Fruit fly (Drosophila melanogaster) whole organism, embryonic: ENCODE data around the gene CG15480.
A peak's percentile ranks its signal among the peaks of the same experiment; 100 is the strongest.

Source experiments
- Abd-B ChIP-seq: fragments of 200-800 bp; sonication (Bioruptor generic); optimal IDR thresholded peaks from 2 replicates; lab custom pipeline; 2018; ENCODE audit warnings: missing biosample characterization, mild to moderate bottlenecking, missing genetic modification characterization, moderate library complexity
- Awh ChIP-seq: fragments of 200-800 bp; sonication (Bioruptor generic); IDR thresholded peaks from 2 replicates; pipeline ENCODE4, ENCODE4 v1.3.6; 2022; ENCODE audit warnings: missing biosample characterization, missing genetic modification characterization
- CG10565 ChIP-seq: fragments of 200-800 bp; sonication (Bioruptor generic); optimal IDR thresholded peaks from 3 replicates; lab custom pipeline; 2016; ENCODE audit warnings: missing biosample characterization, mild to moderate bottlenecking, missing genetic modification characterization
- CG10959 ChIP-seq: fragments of 200-800 bp; sonication (Bioruptor generic); IDR thresholded peaks from 2 replicates; pipeline ENCODE4 v1.3.6; 2022; ENCODE audit warnings: missing biosample characterization, missing genetic modification characterization
- CG11560 ChIP-seq: fragments of 200-800 bp; sonication (Bioruptor generic); IDR thresholded peaks from 3 replicates; pipeline ENCODE4 v1.3.6; 2022; ENCODE audit warnings: missing biosample characterization, missing genetic modification characterization
- CG13624 ChIP-seq: fragments of 200-800 bp; sonication (Bioruptor generic); optimal IDR thresholded peaks from 2 replicates; lab custom pipeline; 2016; ENCODE audit warnings: missing biosample characterization, missing genetic modification characterization
- CG13775 ChIP-seq: fragments of 200-800 bp; sonication (Bioruptor generic); optimal IDR thresholded peaks from 3 replicates; lab custom pipeline; 2017; ENCODE audit warnings: missing biosample characterization, mild to moderate bottlenecking, missing genetic modification characterization
- CG14014 ChIP-seq: fragments of 200-800 bp; sonication (Bioruptor generic); IDR thresholded peaks from 2 replicates; pipeline ENCODE4 v1.3.6; 2022; ENCODE audit warnings: missing biosample characterization, missing genetic modification characterization
- CG14441 ChIP-seq: fragments of 200-800 bp; sonication (Bioruptor generic); IDR thresholded peaks from 2 replicates; pipeline ENCODE4 v1.3.6; 2022; ENCODE audit warnings: missing biosample characterization, missing genetic modification characterization
- CG1602 ChIP-seq: fragments of 200-800 bp; sonication (Bioruptor generic); optimal IDR thresholded peaks from 3 replicates; lab custom pipeline; 2016; ENCODE audit warnings: missing biosample characterization, missing genetic modification characterization
- CG16813 ChIP-seq: fragments of 200-800 bp; sonication (Bioruptor generic); IDR thresholded peaks from 3 replicates; pipeline ENCODE4 v1.3.6; 2022; ENCODE audit warnings: missing biosample characterization, missing genetic modification characterization; ENCODE audit not compliant: partially characterized antibody
- CG17385 ChIP-seq: fragments of 200-800 bp; sonication (Bioruptor generic); optimal IDR thresholded peaks from 3 replicates; lab custom pipeline; 2018; ENCODE audit warnings: missing biosample characterization, mild to moderate bottlenecking, missing genetic modification characterization
- CG17568 ChIP-seq: fragments of 200-800 bp; sonication (Bioruptor generic); optimal IDR thresholded peaks from 2 replicates; lab custom pipeline; 2018; ENCODE audit warnings: missing biosample characterization, mild to moderate bottlenecking, missing genetic modification characterization, moderate library complexity
- CG2875 ChIP-seq: fragments of 200-800 bp; sonication (Bioruptor generic); optimal IDR thresholded peaks from 2 replicates; lab custom pipeline; 2017; ENCODE audit warnings: missing biosample characterization, mild to moderate bottlenecking, missing genetic modification characterization, missing genetic modification reagents
- CG34224 ChIP-seq: fragments of 200-800 bp; sonication (Bioruptor generic); IDR thresholded peaks from 3 replicates; pipeline ENCODE4 v1.3.6; 2022; ENCODE audit warnings: missing biosample characterization, missing genetic modification characterization; ENCODE audit not compliant: partially characterized antibody
- CG3838 ChIP-seq: fragments of 200-800 bp; sonication (Bioruptor generic); optimal IDR thresholded peaks from 3 replicates; lab custom pipeline; 2016; ENCODE audit warnings: missing biosample characterization, missing genetic modification characterization
- CG4282 ChIP-seq: fragments of 200-800 bp; sonication (Bioruptor generic); optimal IDR thresholded peaks from 2 replicates; lab custom pipeline; 2016; ENCODE audit warnings: missing biosample characterization, missing genetic modification characterization
- CG4328 ChIP-seq: fragments of 200-800 bp; sonication (Bioruptor generic); optimal IDR thresholded peaks from 3 replicates; lab custom pipeline; 2017; ENCODE audit warnings: missing biosample characterization, missing genetic modification reagents, missing genetic modification characterization
- CG8089 ChIP-seq: fragments of 200-800 bp; sonication (Bioruptor generic); optimal IDR thresholded peaks from 3 replicates; lab custom pipeline; 2016; ENCODE audit warnings: missing biosample characterization, missing genetic modification characterization
- CG8290 ChIP-seq, 3 experiments: fragments of 200-800 bp; sonication (Bioruptor generic); optimal IDR thresholded peaks; 2 replicates each; lab custom pipeline; 2016 to 2019; ENCODE audit warnings: missing biosample characterization in 3 of 3, missing genetic modification characterization in 3 of 3, mild to moderate bottlenecking in 2 of 3, moderate library complexity in 1 of 3
- CG9727 ChIP-seq: fragments of 200-800 bp; sonication (Bioruptor generic); optimal IDR thresholded peaks from 3 replicates; lab custom pipeline; 2017; ENCODE audit warnings: missing biosample characterization, mild to moderate bottlenecking, missing genetic modification characterization
- CHES-1-like ChIP-seq: fragments of 200-800 bp; sonication (Bioruptor generic); optimal IDR thresholded peaks from 2 replicates; lab custom pipeline; 2016; ENCODE audit warnings: missing biosample characterization, missing genetic modification characterization
- CoRest ChIP-seq: fragments of 200-800 bp; sonication (Bioruptor generic); optimal IDR thresholded peaks from 3 replicates; lab custom pipeline; 2018; ENCODE audit warnings: missing biosample characterization, mild to moderate bottlenecking, missing genetic modification characterization, moderate library complexity
- Dad ChIP-seq: fragments of 200-800 bp; sonication (Bioruptor generic); optimal IDR thresholded peaks from 3 replicates; lab custom pipeline; 2016; ENCODE audit warnings: missing biosample characterization, missing genetic modification characterization
- Dek ChIP-seq: fragments of 200-800 bp; sonication (Bioruptor generic); optimal IDR thresholded peaks from 3 replicates; lab custom pipeline; 2019; ENCODE audit warnings: missing biosample characterization, mild to moderate bottlenecking, missing genetic modification characterization, moderate library complexity
- HLH4C ChIP-seq: fragments of 200-800 bp; sonication (Bioruptor generic); IDR thresholded peaks from 3 replicates; pipeline ENCODE4 v1.3.6; 2022; ENCODE audit warnings: missing biosample characterization, missing genetic modification characterization; ENCODE audit not compliant: partially characterized antibody
- MESR4 ChIP-seq: fragments of 200-800 bp; sonication (Bioruptor generic); optimal IDR thresholded peaks from 2 replicates; lab custom pipeline; 2018; ENCODE audit warnings: missing biosample characterization, mild to moderate bottlenecking, missing genetic modification characterization, moderate library complexity
- Myb ChIP-seq: fragments of 200-800 bp; sonication (Bioruptor generic); optimal IDR thresholded peaks from 2 replicates; lab custom pipeline; 2016; ENCODE audit warnings: missing biosample characterization, missing genetic modification characterization
- NFAT ChIP-seq: fragments of 200-800 bp; sonication (Bioruptor generic); IDR thresholded peaks from 2 replicates; pipeline ENCODE4 v1.3.6; 2022; ENCODE audit warnings: missing biosample characterization, missing genetic modification characterization
- Optix ChIP-seq: fragments of 200-800 bp; sonication (Bioruptor generic); IDR thresholded peaks from 3 replicates; pipeline ENCODE4 v1.3.6; 2022; ENCODE audit warnings: missing biosample characterization, missing genetic modification characterization
- Rfx ChIP-seq: fragments of 200-800 bp; sonication (Bioruptor generic); IDR thresholded peaks from 2 replicates; pipeline ENCODE4 v1.3.6; 2022; ENCODE audit warnings: missing biosample characterization, missing genetic modification characterization
- Vsx1 ChIP-seq: fragments of 200-800 bp; sonication (Bioruptor generic); optimal IDR thresholded peaks from 2 replicates; lab custom pipeline; 2017; ENCODE audit warnings: missing biosample characterization, mild to moderate bottlenecking, missing genetic modification characterization, missing genetic modification reagents
- aop ChIP-seq: fragments of 200-800 bp; sonication (Bioruptor generic); IDR thresholded peaks from 2 replicates; pipeline ENCODE4 v1.3.6; 2022; ENCODE audit warnings: missing biosample characterization, missing genetic modification characterization
- ap ChIP-seq: fragments of 200-800 bp; sonication (Bioruptor generic); IDR thresholded peaks from 2 replicates; pipeline ENCODE4 v1.3.6; 2022; ENCODE audit warnings: missing biosample characterization, missing genetic modification characterization
- ase ChIP-seq: fragments of 200-800 bp; sonication (Bioruptor generic); IDR thresholded peaks from 3 replicates; pipeline ENCODE4 v1.3.6; 2022; ENCODE audit warnings: missing biosample characterization, missing genetic modification characterization
- bsh ChIP-seq, 2 experiments: fragments of 200-800 bp; sonication (Bioruptor generic); optimal IDR thresholded peaks; 2 replicates each; lab custom pipeline; 2017 to 2018; ENCODE audit warnings: mild to moderate bottlenecking in 2 of 2, missing biosample characterization in 2 of 2, missing genetic modification characterization in 2 of 2, moderate library complexity in 1 of 2
- dan ChIP-seq: fragments of 200-800 bp; sonication (Bioruptor generic); IDR thresholded peaks from 2 replicates; pipeline ENCODE4 v1.3.6; 2022; ENCODE audit warnings: missing biosample characterization, missing genetic modification characterization
- disco-r ChIP-seq: fragments of 200-800 bp; sonication (Bioruptor generic); optimal IDR thresholded peaks from 2 replicates; lab custom pipeline; 2016; ENCODE audit warnings: missing biosample characterization, missing genetic modification characterization
- ems ChIP-seq: fragments of 200-800 bp; sonication (Bioruptor generic); optimal IDR thresholded peaks from 3 replicates; lab custom pipeline; 2016; ENCODE audit warnings: missing biosample characterization, missing genetic modification characterization
- en ChIP-seq: fragments of 200-800 bp; sonication (Bioruptor generic); optimal IDR thresholded peaks from 2 replicates; lab custom pipeline; 2016; ENCODE audit warnings: missing biosample characterization, missing genetic modification characterization
- fd96Cb ChIP-seq: fragments of 200-800 bp; sonication (Bioruptor generic); optimal IDR thresholded peaks from 2 replicates; lab custom pipeline; 2018; ENCODE audit warnings: missing biosample characterization, mild to moderate bottlenecking, missing genetic modification characterization, moderate library complexity
- jigr1 ChIP-seq: fragments of 200-800 bp; sonication (Bioruptor generic); IDR thresholded peaks from 3 replicates; pipeline ENCODE4 v1.3.6; 2022; ENCODE audit warnings: missing biosample characterization, missing genetic modification characterization
- nau ChIP-seq: fragments of 200-800 bp; sonication (Bioruptor generic); optimal IDR thresholded peaks from 3 replicates; lab custom pipeline; 2017; ENCODE audit warnings: missing biosample characterization, mild to moderate bottlenecking, missing genetic modification characterization, missing genetic modification reagents
- peb ChIP-seq: fragments of 200-800 bp; sonication (Bioruptor generic); IDR thresholded peaks from 2 replicates; pipeline ENCODE4 v1.3.6; 2022; ENCODE audit warnings: missing biosample characterization, missing genetic modification characterization
- pfk ChIP-seq: fragments of 200-800 bp; sonication (Bioruptor generic); optimal IDR thresholded peaks from 2 replicates; lab custom pipeline; 2018; ENCODE audit warnings: missing biosample characterization, mild to moderate bottlenecking, missing genetic modification characterization, moderate library complexity
- schlank ChIP-seq: fragments of 200-800 bp; sonication (Bioruptor generic); optimal IDR thresholded peaks from 2 replicates; lab custom pipeline; 2018; ENCODE audit warnings: missing biosample characterization, mild to moderate bottlenecking, missing genetic modification characterization
- sens-2 ChIP-seq: fragments of 200-800 bp; sonication (Bioruptor generic); IDR thresholded peaks from 2 replicates; pipeline ENCODE4 v1.3.6; 2022; ENCODE audit warnings: missing biosample characterization, missing genetic modification characterization
- tx ChIP-seq: fragments of 200-800 bp; sonication (Bioruptor generic); optimal IDR thresholded peaks from 2 replicates; lab custom pipeline; 2016; ENCODE audit warnings: missing biosample characterization, missing genetic modification characterization
- usp ChIP-seq: fragments of >200 bp; optimal IDR thresholded peaks from 2 replicates; lab custom pipeline; 2017; ENCODE audit warnings: missing biosample characterization, missing genetic modification characterization
- wor ChIP-seq: fragments of 200-800 bp; sonication (Bioruptor generic); IDR thresholded peaks from 2 replicates; pipeline ENCODE4 v1.3.6; 2022; ENCODE audit warnings: missing biosample characterization, missing genetic modification characterization
- zfh1 ChIP-seq: fragments of 200-800 bp; sonication (Bioruptor generic); IDR thresholded peaks from 3 replicates; pipeline ENCODE4 v1.3.6; 2022; ENCODE audit warnings: missing biosample characterization, missing genetic modification characterization
- zfh2 ChIP-seq: fragments of 200-800 bp; sonication (Bioruptor generic); optimal IDR thresholded peaks from 2 replicates; lab custom pipeline; 2016; ENCODE audit warnings: missing biosample characterization, missing genetic modification characterization

The CG15480 gene

DNA sequence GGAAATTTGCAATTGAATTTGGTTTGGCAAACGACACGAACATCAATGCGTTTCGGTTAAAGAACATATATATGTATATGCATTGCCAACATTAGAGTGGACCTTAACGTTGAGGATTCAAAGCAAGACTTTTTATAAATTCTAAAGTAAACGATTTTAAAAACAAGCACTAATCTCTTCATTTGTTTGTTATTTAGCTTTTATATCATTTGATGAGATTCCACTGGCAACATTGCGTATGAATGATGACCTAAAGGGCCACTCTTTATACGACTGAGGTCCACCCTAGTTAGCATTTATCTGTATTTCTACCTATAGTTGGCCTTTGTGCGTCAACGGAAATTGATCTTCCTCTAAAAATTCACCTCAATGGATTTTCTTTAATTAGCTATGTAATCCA lies 33.6 kb upstream of the CG15480 start (continued):
- no peak for TF ChIP-seq CHES-1-like (GFP tag; lab: Kevin White, UChicago)
- TF ChIP-seq ems (GFP tag; lab: Kevin White, UChicago), result no peak
- TF ChIP-seq CG34224 (GFP tag; lab: Robert Waterston, UW), result no peak
- no peak for TF ChIP-seq CG2875 (GFP tag; lab: Kevin White, UChicago)
- TF ChIP-seq CG3838, result no peak
- no peak for TF ChIP-seq dan
- TF ChIP-seq ap (GFP tag; lab: Robert Waterston, UW), result no peak
- TF ChIP-seq Dek (tag; lab: Kevin White, UChicago), result no peak
- TF ChIP-seq Vsx1 (GFP tag; lab: Kevin White, UChicago), result no peak
- 0 out of 2 replicates have a peak, but pooled peaks have one; percentile 23 for TF ChIP-seq CG14014
- TF ChIP-seq pfk (GFP tag; lab: Kevin White, UChicago), result no peak
- no peak for TF ChIP-seq CG16813 (GFP tag; lab: Robert Waterston, UW)
- TF ChIP-seq schlank (tag; lab: Kevin White, UChicago), result no peak
- no peak for TF ChIP-seq CG13775 (GFP tag; lab: Kevin White, UChicago)
- no peak for TF ChIP-seq NFAT
- no peak for TF ChIP-seq Optix
- TF ChIP-seq CG4328, result no peak
- no peak for TF ChIP-seq CG14441
- no peak for TF ChIP-seq CG11560 (tag; lab: Robert Waterston, UW)
- no peak for TF ChIP-seq CG13624
- peak; percentile 9 for TF ChIP-seq zfh2 (GFP tag; lab: Kevin White, UChicago)
- no peak for TF ChIP-seq CG9727 (GFP tag; lab: Kevin White, UChicago)
- TF ChIP-seq CG10959 (GFP tag; lab: Robert Waterston, UW), result no peak
- TF ChIP-seq CG17568 (GFP tag; lab: Kevin White, UChicago), result no peak
- TF ChIP-seq CG10565, result no peak
- no peak for TF ChIP-seq tx
- TF ChIP-seq HLH4C, result no peak
- no peak for TF ChIP-seq peb (GFP tag; lab: Robert Waterston, UW)
- no peak for TF ChIP-seq sens-2 (GFP tag; lab: Robert Waterston, UW)
- TF ChIP-seq Awh, result no peak
- TF ChIP-seq nau (GFP tag; lab: Kevin White, UChicago), result no peak
- no peak for TF ChIP-seq aop (GFP tag; lab: Robert Waterston, UW)
- TF ChIP-seq CG8089, result no peak
- TF ChIP-seq CG1602, result no peak
- TF ChIP-seq fd96Cb, result peak; percentile 19
- TF ChIP-seq zfh1 (GFP tag; lab: Robert Waterston, UW), result no peak
- no peak for TF ChIP-seq ase (GFP tag; lab: Robert Waterston, UW)
- no peak for TF ChIP-seq usp
- no peak for TF ChIP-seq en
- no peak for TF ChIP-seq jigr1 (GFP tag; lab: Robert Waterston, UW)
- no peak for TF ChIP-seq Abd-B
- peak; percentile 6 for TF ChIP-seq Dad
- TF ChIP-seq CG8290 (GFP tag; optimal IDR thresholded peaks at IDR 0.05; lab: Kevin White, UChicago), result no peak
- TF ChIP-seq CG8290 (tag; optimal IDR thresholded peaks at IDR 0.05; lab: Kevin White, UChicago), result no peak
- no peak for TF ChIP-seq disco-r
- peak; percentile 47 for TF ChIP-seq Rfx (GFP tag; lab: Robert Waterston, UW)
- no peak for TF ChIP-seq wor (GFP tag; lab: Robert Waterston, UW)
- no peak for TF ChIP-seq MESR4
- TF ChIP-seq CG4282 (GFP tag; lab: Kevin White, UChicago), result no peak
- TF ChIP-seq bsh (GFP tag; optimal IDR thresholded peaks at IDR 0.05; lab: Kevin White, UChicago), result peak in 1 of 2 experiments; percentile 52
- no peak for TF ChIP-seq CG17385 (GFP tag; lab: Kevin White, UChicago)
- no peak for TF ChIP-seq Myb
- TF ChIP-seq CoRest (tag; lab: Kevin White, UChicago), result no peak
